Fruit fly (Drosophila melanogaster) whole organism, prepupa: ENCODE measurements around the gene CG13028.

Source experiments
- Blimp-1 ChIP-seq: fragments of 200-800 bp; sonication (Bioruptor generic); optimal IDR thresholded peaks from 3 replicates; lab custom pipeline; 2017; ENCODE audit warnings: missing biosample characterization, missing genetic modification characterization, mild to moderate bottlenecking, moderate library complexity, missing genetic modification reagents
- CG31627 ChIP-seq: fragments of 200-800 bp; sonication (Bioruptor generic); optimal IDR thresholded peaks from 3 replicates; lab custom pipeline; 2016; ENCODE audit warnings: missing biosample characterization, missing genetic modification characterization
- CG34406 ChIP-seq: fragments of 200-800 bp; sonication (Bioruptor generic); optimal IDR thresholded peaks from 3 replicates; lab custom pipeline; 2016; ENCODE audit warnings: missing biosample characterization, missing genetic modification characterization
- CG8119 ChIP-seq: fragments of 200-800 bp; sonication (Bioruptor generic); IDR thresholded peaks from 3 replicates; pipeline ENCODE4 v1.3.6; 2022; ENCODE audit warnings: missing biosample characterization, missing genetic modification characterization
- Met ChIP-seq: fragments of 200-800 bp; sonication (Bioruptor generic); optimal IDR thresholded peaks from 3 replicates; lab custom pipeline; 2016; ENCODE audit warnings: missing biosample characterization, missing genetic modification characterization
- Sox102F ChIP-seq: fragments of 200-800 bp; sonication (Bioruptor generic); optimal IDR thresholded peaks from 2 replicates; lab custom pipeline; 2016; ENCODE audit warnings: missing biosample characterization, mild to moderate bottlenecking, missing genetic modification characterization
- spab ChIP-seq: fragments of 200-800 bp; sonication (Bioruptor generic); optimal IDR thresholded peaks from 2 replicates; lab custom pipeline; 2017; ENCODE audit warnings: missing biosample characterization, mild to moderate bottlenecking, missing genetic modification characterization, missing genetic modification reagents

dm6 chr3L:16917409-16918173 lies 5.5 kb upstream of the CG13028 start:
- TF ChIP-seq Sox102F (GFP tag; lab: Kevin White, UChicago) (no peak), Blimp-1 (peak; percentile 1), spab (GFP tag; lab: Kevin White, UChicago) (no peak), Met (GFP tag; lab: Kevin White, UChicago) (no peak), CG8119 (GFP tag; lab: Robert Waterston, UW) (no peak), CG34406 (no peak), CG31627 (GFP tag; lab: Kevin White, UChicago) (no peak)
